Fruit fly (Drosophila melanogaster) whole organism, embryonic: ENCODE measurements around the gene RfC4.

Experiments
- B-H1 ChIP-seq: fragments of 200-800 bp; sonication (Bioruptor generic); IDR thresholded peaks from 3 replicates; pipeline ENCODE4 v1.3.6; 2022; ENCODE audit warnings: missing biosample characterization, missing genetic modification characterization
- CG10366 ChIP-seq: fragments of 200-800 bp; sonication (Bioruptor generic); IDR thresholded peaks from 2 replicates; pipeline ENCODE4 v1.3.6; 2022; ENCODE audit warnings: missing biosample characterization, missing genetic modification characterization
- CG13296 ChIP-seq: fragments of 200-800 bp; sonication (Bioruptor generic); optimal IDR thresholded peaks from 3 replicates; lab custom pipeline; 2018; ENCODE audit warnings: missing biosample characterization, mild to moderate bottlenecking, missing genetic modification characterization
- CG14710 ChIP-seq: fragments of 200-800 bp; sonication (Bioruptor generic); optimal IDR thresholded peaks from 3 replicates; lab custom pipeline; 2019; ENCODE audit warnings: missing biosample characterization, mild to moderate bottlenecking, missing genetic modification characterization, moderate library complexity
- CG17186 ChIP-seq: fragments of 200-800 bp; sonication (Bioruptor generic); optimal IDR thresholded peaks from 3 replicates; lab custom pipeline; 2017; ENCODE audit warnings: missing biosample characterization, missing genetic modification reagents, missing genetic modification characterization
- CG18262 ChIP-seq: fragments of 200-800 bp; optimal IDR thresholded peaks from 3 replicates; lab custom pipeline; 2019; ENCODE audit warnings: missing biosample characterization, mild to moderate bottlenecking, missing genetic modification characterization, moderate library complexity
- CG30020 ChIP-seq: fragments of 200-800 bp; optimal IDR thresholded peaks from 2 replicates; lab custom pipeline; 2019; ENCODE audit warnings: missing biosample characterization, mild to moderate bottlenecking, missing genetic modification characterization, moderate library complexity
- CG30431 ChIP-seq: fragments of 200-800 bp; sonication (Bioruptor generic); optimal IDR thresholded peaks from 2 replicates; lab custom pipeline; 2017; ENCODE audit warnings: missing biosample characterization, missing genetic modification characterization
- CG32767 ChIP-seq: fragments of 200-800 bp; sonication (Bioruptor generic); IDR thresholded peaks from 2 replicates; pipeline ENCODE4 v1.3.6; 2022; ENCODE audit warnings: missing biosample characterization, missing genetic modification characterization
- CG34422 ChIP-seq: fragments of 200-800 bp; sonication (Bioruptor generic); IDR thresholded peaks from 3 replicates; pipeline ENCODE4 v1.3.6; 2022; ENCODE audit warnings: missing biosample characterization, missing genetic modification characterization
- CG6854 ChIP-seq: fragments of 200-800 bp; sonication (Bioruptor generic); optimal IDR thresholded peaks from 3 replicates; lab custom pipeline; 2017; ENCODE audit warnings: missing biosample characterization, mild to moderate bottlenecking, missing genetic modification characterization
- CG7357 ChIP-seq: fragments of 200-800 bp; sonication (Bioruptor generic); IDR thresholded peaks from 3 replicates; pipeline ENCODE4 v1.3.6; 2022; ENCODE audit warnings: missing biosample characterization, missing genetic modification characterization
- CG7987 ChIP-seq: fragments of 200-800 bp; sonication (Bioruptor generic); optimal IDR thresholded peaks from 2 replicates; lab custom pipeline; 2018; ENCODE audit warnings: missing biosample characterization, mild to moderate bottlenecking, missing genetic modification characterization, moderate library complexity
- CG8924 ChIP-seq: fragments of 200-800 bp; optimal IDR thresholded peaks from 3 replicates; lab custom pipeline; 2019; ENCODE audit warnings: missing biosample characterization, mild to moderate bottlenecking, missing genetic modification characterization, moderate library complexity
- CG9609 ChIP-seq: fragments of 200-800 bp; sonication (Bioruptor generic); optimal IDR thresholded peaks from 3 replicates; lab custom pipeline; 2016; ENCODE audit warnings: missing biosample characterization, missing genetic modification characterization
- CkIIα-i1 ChIP-seq: fragments of 200-800 bp; sonication (Bioruptor generic); IDR thresholded peaks from 2 replicates; pipeline ENCODE4 v1.3.6; 2022; ENCODE audit warnings: missing biosample characterization, missing genetic modification characterization
- H15 ChIP-seq: fragments of 200-800 bp; sonication (Bioruptor generic); IDR thresholded peaks from 3 replicates; pipeline ENCODE4 v1.3.6; 2022; ENCODE audit warnings: missing biosample characterization, missing genetic modification characterization
- H2.0 ChIP-seq: fragments of 200-800 bp; sonication (Bioruptor generic); IDR thresholded peaks from 2 replicates; pipeline ENCODE4 v1.3.6; 2022; ENCODE audit warnings: missing biosample characterization, missing genetic modification characterization
- HmgD ChIP-seq: fragments of 200-800 bp; sonication (Bioruptor generic); optimal IDR thresholded peaks from 3 replicates; lab custom pipeline; 2016; ENCODE audit warnings: missing biosample characterization, missing genetic modification characterization
- Hmx ChIP-seq: fragments of 200-800 bp; sonication (Bioruptor generic); optimal IDR thresholded peaks from 2 replicates; lab custom pipeline; 2016; ENCODE audit warnings: missing biosample characterization, missing genetic modification characterization
- Hr78 ChIP-seq, 2 experiments: fragments of 200-800 bp in 1 of 2; fragments of >200 bp in 1 of 2; sonication (Bioruptor generic) in 1 of 2; optimal IDR thresholded peaks; 2 replicates each; lab custom pipeline; 2017 to 2019; ENCODE audit warnings: missing biosample characterization in 2 of 2, missing genetic modification characterization in 2 of 2, mild to moderate bottlenecking in 1 of 2, moderate library complexity in 1 of 2
- Pdp1 ChIP-seq, 2 experiments: fragments of 200-800 bp; sonication (Bioruptor generic); optimal IDR thresholded peaks; 3 replicates each; lab custom pipeline; 2016; ENCODE audit warnings: missing biosample characterization in 2 of 2, missing genetic modification characterization in 2 of 2, mild to moderate bottlenecking in 1 of 2, moderate library complexity in 1 of 2
- Trl ChIP-seq, 3 experiments: fragments of >200 bp in 2 of 3; fragments of 200-800 bp in 1 of 3; sonication (Bioruptor generic) in 1 of 3; optimal IDR thresholded peaks; 2 replicates in 1 of 3; 3 replicates in 2 of 3; lab custom pipeline; 2016 to 2017; ENCODE audit warnings: missing biosample characterization in 1 of 3, missing genetic modification characterization in 1 of 3
- YL-1 ChIP-seq: fragments of 200-800 bp; sonication (Bioruptor generic); optimal IDR thresholded peaks from 3 replicates; lab custom pipeline; 2017; ENCODE audit warnings: missing biosample characterization, mild to moderate bottlenecking, missing genetic modification characterization
- abd-A ChIP-seq: fragments of 200-800 bp; sonication (Bioruptor generic); optimal IDR thresholded peaks from 3 replicates; lab custom pipeline; 2019; ENCODE audit warnings: missing biosample characterization, mild to moderate bottlenecking, missing genetic modification characterization, moderate library complexity
- amos ChIP-seq: fragments of 200-800 bp; sonication (Bioruptor generic); IDR thresholded peaks from 2 replicates; pipeline ENCODE4 v1.3.6; 2022; ENCODE audit warnings: missing biosample characterization, missing genetic modification characterization; ENCODE audit not compliant: partially characterized antibody
- crol ChIP-seq: fragments of 200-800 bp; sonication (Bioruptor generic); IDR thresholded peaks from 2 replicates; pipeline ENCODE4 v1.3.6; 2022; ENCODE audit warnings: missing biosample characterization, missing genetic modification characterization
- crp ChIP-seq, 2 experiments: fragments of 200-800 bp; sonication (Bioruptor generic); optimal IDR thresholded peaks; 2 replicates in 1 of 2; 3 replicates in 1 of 2; lab custom pipeline; 2017; ENCODE audit warnings: missing biosample characterization in 2 of 2, missing genetic modification characterization in 2 of 2, mild to moderate bottlenecking in 1 of 2, moderate library complexity in 1 of 2
- emc ChIP-seq: fragments of 200-800 bp; sonication (Bioruptor generic); optimal IDR thresholded peaks from 2 replicates; lab custom pipeline; 2016; ENCODE audit warnings: missing biosample characterization, missing genetic modification characterization
- en ChIP-seq: fragments of 200-800 bp; sonication (Bioruptor generic); optimal IDR thresholded peaks from 2 replicates; lab custom pipeline; 2016; ENCODE audit warnings: missing biosample characterization, missing genetic modification characterization
- fd102C ChIP-seq: fragments of 200-800 bp; sonication (Bioruptor generic); optimal IDR thresholded peaks from 2 replicates; lab custom pipeline; 2018; ENCODE audit warnings: missing biosample characterization, mild to moderate bottlenecking, missing genetic modification characterization, moderate library complexity
- gfzf ChIP-seq: fragments of 200-800 bp; sonication (Bioruptor generic); optimal IDR thresholded peaks from 2 replicates; lab custom pipeline; 2016; ENCODE audit warnings: missing biosample characterization, mild to moderate bottlenecking, missing genetic modification characterization, moderate library complexity
- gro ChIP-seq: fragments of 200-800 bp; sonication (Bioruptor generic); optimal IDR thresholded peaks from 2 replicates; lab custom pipeline; 2016; ENCODE audit warnings: missing biosample characterization, missing genetic modification characterization
- ham ChIP-seq: fragments of 200-800 bp; sonication (Bioruptor generic); IDR thresholded peaks from 2 replicates; pipeline ENCODE4 v1.3.6; 2022; ENCODE audit warnings: missing biosample characterization, missing genetic modification characterization
- inv ChIP-seq: fragments of 200-800 bp; sonication (Bioruptor generic); IDR thresholded peaks from 2 replicates; pipeline ENCODE4 v1.3.6; 2022; ENCODE audit warnings: missing biosample characterization, missing genetic modification characterization; ENCODE audit not compliant: partially characterized antibody
- jumu ChIP-seq: fragments of 200-800 bp; sonication (Bioruptor generic); optimal IDR thresholded peaks from 3 replicates; lab custom pipeline; 2016; ENCODE audit warnings: missing biosample characterization, missing genetic modification characterization
- lilli ChIP-seq: fragments of 200-800 bp; sonication (Bioruptor generic); optimal IDR thresholded peaks from 3 replicates; lab custom pipeline; 2016; ENCODE audit warnings: missing biosample characterization, missing genetic modification characterization
- mirr ChIP-seq: fragments of 200-800 bp; sonication (Bioruptor generic); optimal IDR thresholded peaks from 3 replicates; lab custom pipeline; 2018; ENCODE audit warnings: missing biosample characterization, mild to moderate bottlenecking, missing genetic modification characterization
- mld ChIP-seq: fragments of 200-800 bp; sonication (Bioruptor generic); IDR thresholded peaks from 3 replicates; pipeline ENCODE4 v1.3.6; 2022; ENCODE audit warnings: missing biosample characterization, missing genetic modification characterization; ENCODE audit not compliant: partially characterized antibody
- nerfin-1 ChIP-seq: fragments of 200-800 bp; sonication (Bioruptor generic); optimal IDR thresholded peaks from 3 replicates; lab custom pipeline; 2019; ENCODE audit warnings: missing biosample characterization, mild to moderate bottlenecking, missing genetic modification characterization, moderate library complexity
- otp ChIP-seq: fragments of 200-800 bp; sonication (Bioruptor generic); IDR thresholded peaks from 3 replicates; pipeline ENCODE4, ENCODE4 v1.3.6; 2022; ENCODE audit warnings: missing biosample characterization, missing genetic modification characterization
- pita ChIP-seq: fragments of 200-800 bp; sonication (Bioruptor generic); optimal IDR thresholded peaks from 2 replicates; lab custom pipeline; 2017; ENCODE audit warnings: missing biosample characterization, mild to moderate bottlenecking, missing genetic modification characterization
- slbo ChIP-seq: fragments of 200-800 bp; sonication (Bioruptor generic); IDR thresholded peaks from 2 replicates; pipeline ENCODE4 v1.3.6; 2022; ENCODE audit warnings: missing biosample characterization, missing genetic modification characterization
- ttk ChIP-seq: fragments of 200-800 bp; sonication (Bioruptor generic); IDR thresholded peaks from 2 replicates; pipeline ENCODE4 v2.1.2; 2022; ENCODE audit warnings: missing biosample characterization, missing genetic modification characterization
- unc-4 ChIP-seq: fragments of 200-800 bp; sonication (Bioruptor generic); IDR thresholded peaks from 2 replicates; pipeline ENCODE4 v1.3.6; 2022; ENCODE audit warnings: missing biosample characterization, missing genetic modification characterization; ENCODE audit not compliant: partially characterized antibody
- vnd ChIP-seq: fragments of 200-800 bp; sonication (Bioruptor generic); IDR thresholded peaks from 3 replicates; pipeline ENCODE4 v1.3.6; 2022; ENCODE audit warnings: missing biosample characterization, missing genetic modification characterization; ENCODE audit not compliant: partially characterized antibody
- wdn ChIP-seq: fragments of 200-800 bp; sonication (Bioruptor generic); IDR thresholded peaks from 2 replicates; pipeline ENCODE4 v1.3.6; 2022; ENCODE audit warnings: missing biosample characterization, missing genetic modification characterization

The RfC4 gene

DNA sequence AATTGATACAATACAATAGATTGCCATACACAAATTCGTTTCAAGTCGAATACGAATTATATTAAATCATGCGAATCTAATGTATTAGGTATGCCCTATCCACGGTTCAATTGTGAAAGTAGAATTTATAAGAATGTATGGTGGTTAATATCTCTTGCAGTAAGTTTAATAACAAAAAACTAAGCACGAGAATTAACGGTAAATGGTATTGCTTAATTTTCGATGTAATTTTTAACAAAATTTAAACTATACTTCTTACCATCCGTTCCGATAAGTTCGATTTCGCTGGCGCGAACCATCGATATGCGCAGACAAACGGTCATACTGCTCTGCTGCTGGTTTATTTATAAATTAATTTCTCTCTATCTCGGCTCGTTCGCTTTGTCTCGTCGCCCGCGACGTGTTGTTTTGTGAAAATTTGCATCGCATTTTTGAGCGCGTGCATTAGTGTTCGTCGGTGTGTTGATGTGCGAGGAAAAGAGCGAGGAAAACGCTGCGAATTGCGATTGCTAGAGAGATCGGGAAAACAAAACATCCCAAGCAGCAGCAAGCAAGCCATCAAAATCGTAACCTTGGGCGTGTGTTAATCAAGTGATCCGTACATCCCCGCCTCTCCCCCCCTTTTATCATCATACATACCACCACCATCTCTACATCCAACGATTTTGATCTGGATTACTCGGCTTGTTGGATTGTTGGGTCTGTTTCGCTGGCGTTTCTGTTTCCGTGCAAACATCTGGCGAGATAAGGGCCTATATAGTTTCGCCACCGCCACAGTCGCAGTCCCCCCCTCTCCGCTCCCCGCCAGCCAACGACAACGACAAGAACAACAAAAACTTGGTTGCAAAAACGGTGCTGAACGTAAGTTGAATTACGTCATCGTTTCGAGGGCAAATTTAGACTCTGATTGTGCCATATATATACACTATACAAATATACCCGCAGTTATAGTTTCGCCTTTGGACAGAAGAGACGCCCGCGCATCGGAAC lies 32.3 kb downstream of the RfC4 start, which contains the start of gene Fit1 (continued):
- no peak for TF ChIP-seq crp (GFP tag; optimal IDR thresholded peaks at IDR 0.05; lab: Kevin White, UChicago)
- peak; percentile 55 for TF ChIP-seq CG17186
- 0 out of 3 replicates have a peak, but pooled peaks have one; percentile 18 for TF ChIP-seq CG7357 (GFP tag; lab: Robert Waterston, UW)
- TF ChIP-seq mirr (GFP tag; lab: Kevin White, UChicago) = peak; percentile 62
- peak; percentile 32 for TF ChIP-seq YL-1
- peak; percentile 18 for TF ChIP-seq HmgD (GFP tag; lab: Kevin White, UChicago)
- TF ChIP-seq B-H1 (GFP tag; lab: Robert Waterston, UW) = no peak
- no peak for TF ChIP-seq emc (GFP tag; lab: Kevin White, UChicago)
- TF ChIP-seq CG30431 (GFP tag; lab: Kevin White, UChicago) = no peak
- peak; percentile 38 for TF ChIP-seq CG8924 (tag; lab: Kevin White, UChicago)
- TF ChIP-seq otp = no peak
- peak; percentile 46 for TF ChIP-seq inv (GFP tag; lab: Robert Waterston, UW)
- no peak for TF ChIP-seq CG10366 (GFP tag; lab: Robert Waterston, UW)
- TF ChIP-seq fd102C (GFP tag; lab: Kevin White, UChicago) = no peak
- TF ChIP-seq H15 (GFP tag; lab: Robert Waterston, UW) = no peak
- no peak for TF ChIP-seq CkIIα-i1 (GFP tag; lab: Robert Waterston, UW)
- no peak for TF ChIP-seq Hmx (GFP tag; lab: Kevin White, UChicago)
- TF ChIP-seq CG6854 (GFP tag; lab: Kevin White, UChicago) = no peak
- TF ChIP-seq Pdp1 (GFP tag; optimal IDR thresholded peaks at IDR 0.05; lab: Kevin White, UChicago) = peak in 1 of 2 experiments; percentile 95
- peak; percentile 55; the same call in 1 of the 3 replicates for TF ChIP-seq CG34422
- TF ChIP-seq crol (GFP tag; lab: Robert Waterston, UW) = peak; percentile 95
- TF ChIP-seq nerfin-1 = peak; percentile 13
- no peak for TF ChIP-seq CG9609 (GFP tag; lab: Kevin White, UChicago)
- TF ChIP-seq CG30020 (tag; lab: Kevin White, UChicago) = peak; percentile 12
- TF ChIP-seq H2.0 (GFP tag; lab: Robert Waterston, UW) = no peak
- TF ChIP-seq vnd (GFP tag; lab: Robert Waterston, UW) = peak; percentile 35; the same call in 1 of the 3 replicates
- TF ChIP-seq pita (GFP tag; lab: Kevin White, UChicago) = no peak
- no peak for TF ChIP-seq slbo
- TF ChIP-seq jumu (GFP tag; lab: Kevin White, UChicago) = no peak
- TF ChIP-seq en (GFP tag; lab: Kevin White, UChicago) = no peak
- no peak for TF ChIP-seq CG18262 (tag; lab: Kevin White, UChicago)
- TF ChIP-seq gfzf = peak; percentile 50
- TF ChIP-seq amos (GFP tag; lab: Robert Waterston, UW) = peak; percentile 71; the same call in 1 of the 2 replicates
- TF ChIP-seq lilli = no peak
- TF ChIP-seq CG7987 (GFP tag; lab: Kevin White, UChicago) = peak; percentile 23
- no peak for TF ChIP-seq ttk
- peak in 1 of 2 experiments; percentile 18 for TF ChIP-seq Trl (optimal IDR thresholded peaks at IDR 0.05; lab: Kevin White, UChicago)
- no peak for TF ChIP-seq Trl (GFP tag; optimal IDR thresholded peaks at IDR 0.05; lab: Kevin White, UChicago)
- TF ChIP-seq mld (GFP tag; lab: Robert Waterston, UW) = 0 out of 3 replicates have a peak, but pooled peaks have one; percentile 7
- TF ChIP-seq Hr78 (GFP tag; optimal IDR thresholded peaks at IDR 0.05; lab: Kevin White, UChicago) = no peak
- TF ChIP-seq ham (GFP tag; lab: Robert Waterston, UW) = no peak
- TF ChIP-seq unc-4 (GFP tag; lab: Robert Waterston, UW) = peak; percentile 40; the same call in 1 of the 2 replicates
- TF ChIP-seq gro (GFP tag; lab: Kevin White, UChicago) = no peak
- TF ChIP-seq CG13296 (GFP tag; lab: Kevin White, UChicago) = no peak
- no peak for TF ChIP-seq CG32767 (GFP tag; lab: Robert Waterston, UW)
- TF ChIP-seq wdn = no peak
- TF ChIP-seq CG14710 (tag; lab: Kevin White, UChicago) = no peak
- peak; percentile 80 for TF ChIP-seq abd-A (tag; lab: Kevin White, UChicago)
